Worm (Caenorhabditis elegans): ENCODE data around the gene efn-3.

Gene efn-3

DNA sequence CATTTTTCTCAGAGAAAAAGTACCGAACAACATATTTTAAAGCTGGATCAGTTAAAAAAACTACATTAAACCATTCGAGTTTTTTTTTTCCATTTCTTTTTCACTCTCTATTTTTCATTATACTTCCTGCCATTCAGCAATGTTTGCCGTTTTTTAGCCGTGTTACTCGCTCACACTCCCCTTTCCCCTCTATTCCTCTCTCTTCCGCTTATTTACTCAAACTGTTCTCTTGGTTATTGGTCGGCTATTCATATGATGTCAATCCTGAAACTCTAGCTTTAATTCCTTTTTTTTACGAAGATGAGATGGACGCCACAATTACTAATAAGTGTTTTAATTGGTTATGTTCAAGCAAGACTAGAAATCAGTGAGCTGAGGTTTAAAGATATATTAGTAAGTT lies 5.4 kb downstream of the efn-3 start, which contains the start of gene tre-4:
Gene tre-4 (plus strand): TSS at position 301 of the 400 bp plus-strand sequence.
- TF ChIP-seq cog-1 (tag; optimal IDR thresholded peaks at IDR 0.05) (no peak), tab-1 (GFP tag; IDR thresholded peaks at IDR 0.05) (no peak), ztf-23 (GFP tag; IDR thresholded peaks at IDR 0.05) (no peak), T22C8.4 (GFP tag; IDR thresholded peaks at IDR 0.05) (no peak), flt-1 (GFP tag; IDR thresholded peaks at IDR 0.05) (no peak), klf-2 (GFP tag; conservative IDR thresholded peaks at IDR 0.05) (no peak), ztf-29 (GFP tag; IDR thresholded peaks at IDR 0.05) (no peak), med-1 (GFP tag; optimal IDR thresholded peaks at IDR 0.05; ENCODE audit: insufficient read depth) (no peak), ref-1 (GFP tag; conservative IDR thresholded peaks at IDR 0.05) (no peak)

DNA sequence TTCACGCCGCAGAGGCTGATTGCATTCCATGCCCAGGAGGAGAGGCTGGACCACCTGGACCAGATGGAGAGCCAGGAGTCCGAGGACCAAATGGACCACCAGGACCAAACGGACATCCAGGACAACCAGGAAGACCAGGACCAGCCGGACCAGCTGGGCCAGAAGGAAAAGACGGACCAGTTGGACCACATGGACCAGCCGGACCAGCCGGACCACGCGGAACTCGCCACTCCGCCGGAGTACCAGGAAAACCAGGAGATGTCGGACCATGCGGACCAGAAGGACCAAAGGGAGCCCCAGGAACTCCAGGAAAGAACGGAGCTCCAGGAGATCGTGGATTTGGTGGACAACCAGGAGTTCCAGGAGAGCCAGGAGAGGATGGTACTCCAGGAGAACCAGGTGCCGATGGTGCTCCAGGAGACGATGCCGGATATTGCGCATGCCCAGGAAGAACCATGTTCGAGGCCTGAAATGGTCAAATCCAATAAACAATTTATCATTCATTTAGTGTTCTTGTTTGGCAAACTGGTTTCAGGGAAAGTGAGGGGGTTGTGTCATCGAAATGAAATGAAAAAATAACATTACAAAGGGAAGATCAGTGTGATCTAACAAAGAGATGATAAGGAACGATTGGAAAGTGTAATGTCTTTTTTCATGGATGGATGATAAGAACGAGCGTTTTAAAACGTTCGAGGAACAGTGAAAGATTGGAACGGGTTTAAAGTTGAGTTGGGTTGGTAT lies 7.2 kb downstream of the efn-3 start:
- TF ChIP-seq ztf-29 (GFP tag; IDR thresholded peaks at IDR 0.05), result no peak
- no peak for TF ChIP-seq tab-1 (GFP tag; IDR thresholded peaks at IDR 0.05)
- no peak for TF ChIP-seq T22C8.4 (GFP tag; IDR thresholded peaks at IDR 0.05)
- no peak for TF ChIP-seq klf-2 (GFP tag; conservative IDR thresholded peaks at IDR 0.05)
- no peak for TF ChIP-seq flt-1 (GFP tag; IDR thresholded peaks at IDR 0.05)
- TF ChIP-seq ztf-23 (GFP tag; IDR thresholded peaks at IDR 0.05), result no peak
- no peak for TF ChIP-seq cog-1 (tag; optimal IDR thresholded peaks at IDR 0.05)
- TF ChIP-seq med-1 (GFP tag; optimal IDR thresholded peaks at IDR 0.05; ENCODE audit: insufficient read depth), result no peak

DNA sequence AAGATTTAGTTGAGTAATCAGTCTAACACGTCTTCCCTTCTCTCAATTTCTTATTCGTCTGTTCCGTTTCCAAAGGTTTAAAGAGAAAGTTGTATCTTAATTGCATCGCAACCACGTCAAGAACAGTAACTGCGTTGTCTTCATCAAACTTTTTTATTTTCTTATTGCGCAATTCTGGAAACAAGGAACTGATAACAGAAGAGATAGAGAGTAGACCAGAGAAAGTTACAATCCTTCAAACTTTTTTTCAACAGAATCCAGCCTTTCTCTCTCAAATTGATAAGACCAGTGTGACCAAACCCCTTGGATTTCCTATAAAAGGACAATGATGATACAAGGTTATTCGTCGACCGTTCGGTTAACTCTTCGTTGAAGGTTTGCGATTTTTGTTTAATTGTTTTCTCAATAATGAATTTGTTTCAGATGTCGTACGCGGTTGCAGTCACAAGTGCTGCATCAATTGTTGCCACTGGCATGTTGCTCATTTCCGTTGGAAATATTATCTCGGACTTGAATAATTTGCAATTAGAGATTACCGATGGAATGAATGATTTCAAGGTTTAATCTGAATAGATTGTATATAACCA lies 8.1 kb downstream of the efn-3 start, which contains the start of gene col-184:
Gene col-184 (plus strand): TSS at position 409 of the 587 bp plus-strand sequence.
- TF ChIP-seq cog-1 (tag; optimal IDR thresholded peaks at IDR 0.05) (no peak), ztf-29 (GFP tag; IDR thresholded peaks at IDR 0.05) (no peak), flt-1 (GFP tag; IDR thresholded peaks at IDR 0.05) (no peak), klf-2 (GFP tag; conservative IDR thresholded peaks at IDR 0.05) (no peak), ref-1 (GFP tag; conservative IDR thresholded peaks at IDR 0.05) (no peak), med-1 (GFP tag; optimal IDR thresholded peaks at IDR 0.05; ENCODE audit: insufficient read depth) (no peak), T22C8.4 (GFP tag; IDR thresholded peaks at IDR 0.05) (no peak)

DNA sequence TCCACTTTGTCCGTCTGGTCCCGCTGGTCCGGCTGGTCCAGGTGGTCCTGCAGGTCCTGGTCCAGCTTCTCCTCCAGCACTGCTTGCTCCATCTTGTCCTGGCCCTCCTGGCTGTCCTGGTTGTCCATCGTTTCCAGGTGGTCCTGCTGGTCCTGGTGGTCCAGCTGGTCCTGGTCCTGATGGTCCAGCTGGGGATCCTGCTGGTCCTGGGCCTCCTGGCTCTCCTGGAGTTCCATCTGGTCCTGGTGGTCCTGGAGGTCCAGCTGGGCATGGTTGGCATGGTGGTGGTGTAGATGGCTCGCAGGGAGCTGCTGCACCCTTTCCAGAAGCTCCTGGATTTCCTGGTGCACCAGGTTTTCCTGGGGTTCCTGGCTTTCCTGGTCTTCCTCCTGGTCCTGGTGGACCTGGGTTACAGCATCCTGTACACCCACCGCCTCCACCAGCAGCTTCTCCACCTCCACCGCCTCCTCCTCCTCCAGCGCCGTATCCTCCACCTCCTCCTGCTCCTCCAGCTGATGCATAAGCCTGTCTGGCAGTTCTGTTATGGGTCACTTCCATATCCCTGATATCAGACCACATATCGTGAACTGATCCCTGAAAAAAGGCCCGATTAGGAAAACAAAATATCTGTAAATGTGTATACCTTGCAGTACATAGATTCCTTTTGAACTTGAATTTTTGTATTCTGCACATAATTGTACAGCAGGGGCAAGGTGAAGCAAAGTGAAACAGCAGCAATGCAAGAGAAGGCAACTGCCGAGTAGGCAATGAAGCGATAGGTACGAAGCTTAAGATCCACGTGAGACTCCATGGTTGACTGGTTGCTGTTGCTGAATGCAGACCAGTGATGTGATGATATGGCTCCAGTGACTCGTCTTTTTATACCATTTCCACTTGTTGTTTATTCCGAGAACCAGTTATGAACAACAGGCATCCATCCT lies 10.1 kb downstream of the efn-3 start, which contains the start of gene col-183:
Gene col-183 (minus strand): TSS at position 839 of the 941 bp plus-strand sequence.
- TF ChIP-seq klf-2 (GFP tag; conservative IDR thresholded peaks at IDR 0.05) (no peak), tab-1 (GFP tag; IDR thresholded peaks at IDR 0.05) (no peak), T22C8.4 (GFP tag; IDR thresholded peaks at IDR 0.05) (no peak), ref-1 (GFP tag; conservative IDR thresholded peaks at IDR 0.05) (no peak), flt-1 (GFP tag; IDR thresholded peaks at IDR 0.05) (no peak), ztf-23 (GFP tag; IDR thresholded peaks at IDR 0.05) (no peak), cog-1 (tag; optimal IDR thresholded peaks at IDR 0.05) (no peak), med-1 (GFP tag; optimal IDR thresholded peaks at IDR 0.05; ENCODE audit: insufficient read depth) (no peak), ztf-29 (GFP tag; IDR thresholded peaks at IDR 0.05) (no peak)

DNA sequence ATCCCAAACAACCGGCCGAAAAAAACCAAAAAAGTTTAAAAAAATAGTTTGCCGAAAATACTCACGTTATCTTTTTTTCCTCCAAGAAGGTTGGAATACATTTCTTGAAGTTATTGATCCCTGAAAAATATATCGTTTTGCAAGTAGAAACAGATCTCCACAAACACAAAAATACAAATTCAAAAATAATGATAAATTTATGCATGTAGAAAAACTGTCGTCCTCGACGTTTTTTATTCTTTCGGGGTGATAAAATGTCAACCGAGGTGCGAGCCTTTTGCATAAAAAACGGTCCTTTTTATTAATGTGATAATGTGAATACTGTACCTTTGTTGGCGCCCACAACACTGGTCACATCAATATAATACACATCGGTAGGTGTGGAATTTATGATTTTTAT lies 13.5 kb downstream of the efn-3 start, which contains the start of gene F02D10.2:
Gene F02D10.2 (minus strand): TSS at position 101 of the 400 bp plus-strand sequence.
- no peak for TF ChIP-seq tab-1 (GFP tag; IDR thresholded peaks at IDR 0.05)
- no peak for TF ChIP-seq T22C8.4 (GFP tag; IDR thresholded peaks at IDR 0.05)
- no peak for TF ChIP-seq klf-2 (GFP tag; conservative IDR thresholded peaks at IDR 0.05)
- TF ChIP-seq ztf-23 (GFP tag; IDR thresholded peaks at IDR 0.05), result no peak
- no peak for TF ChIP-seq flt-1 (GFP tag; IDR thresholded peaks at IDR 0.05)
- no peak for TF ChIP-seq cog-1 (tag; optimal IDR thresholded peaks at IDR 0.05)

DNA sequence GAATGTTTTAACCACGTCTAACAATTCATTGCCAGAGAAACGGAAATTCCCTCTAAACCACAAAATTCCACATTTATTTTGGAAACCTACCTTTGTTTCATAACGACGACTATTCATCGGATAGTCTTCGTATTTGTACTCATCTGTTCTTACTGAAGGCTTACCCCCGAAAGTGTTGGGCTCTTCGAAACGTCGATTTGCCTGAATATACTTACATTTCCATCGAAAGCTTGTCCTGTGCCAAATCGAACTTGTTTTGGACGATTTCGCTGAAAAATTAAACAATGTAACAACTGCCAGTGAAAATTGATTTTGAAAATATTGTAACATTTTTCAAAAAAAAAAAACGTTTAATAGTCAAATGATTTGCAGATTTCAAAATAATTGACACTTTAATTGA lies 14.7 kb downstream of the efn-3 start, which contains the start of gene F02D10.3:
Gene F02D10.3 (minus strand): TSS at position 101 of the 400 bp plus-strand sequence.
- no peak for TF ChIP-seq ztf-29 (GFP tag; IDR thresholded peaks at IDR 0.05)
- no peak for TF ChIP-seq T22C8.4 (GFP tag; IDR thresholded peaks at IDR 0.05)
- TF ChIP-seq ref-1 (GFP tag; conservative IDR thresholded peaks at IDR 0.05), result no peak
- no peak for TF ChIP-seq ztf-23 (GFP tag; IDR thresholded peaks at IDR 0.05)
- no peak for TF ChIP-seq med-1 (GFP tag; optimal IDR thresholded peaks at IDR 0.05; ENCODE audit: insufficient read depth)
- TF ChIP-seq tab-1 (GFP tag; IDR thresholded peaks at IDR 0.05), result no peak
- TF ChIP-seq klf-2 (GFP tag; conservative IDR thresholded peaks at IDR 0.05), result no peak
- TF ChIP-seq flt-1 (GFP tag; IDR thresholded peaks at IDR 0.05), result no peak
- TF ChIP-seq cog-1 (tag; optimal IDR thresholded peaks at IDR 0.05), result no peak

DNA sequence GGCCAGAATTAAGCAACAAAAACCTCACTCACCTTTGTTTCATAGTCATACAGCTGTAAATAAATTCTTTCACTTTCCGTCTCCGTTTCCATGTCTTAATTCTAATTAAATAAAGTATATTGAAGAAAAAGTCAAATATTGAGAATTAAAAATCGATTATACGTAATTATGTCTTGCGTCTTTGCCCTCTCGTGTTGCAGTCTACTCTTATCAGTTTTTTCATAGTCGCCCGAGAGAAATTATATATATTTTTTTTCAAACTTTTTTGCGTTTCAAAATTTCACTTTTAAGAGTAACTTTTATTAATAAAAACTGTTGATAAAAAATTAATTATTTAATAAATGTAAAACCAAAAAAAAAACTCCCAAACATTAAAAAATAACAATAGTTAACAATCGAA lies 20.8 kb downstream of the efn-3 start, which contains the start of gene flr-1:
Gene flr-1 (minus strand): TSS at position 101 of the 400 bp plus-strand sequence.
- no peak for TF ChIP-seq med-1 (GFP tag; optimal IDR thresholded peaks at IDR 0.05; ENCODE audit: insufficient read depth)
- TF ChIP-seq tab-1 (GFP tag; IDR thresholded peaks at IDR 0.05), result no peak
- TF ChIP-seq ztf-29 (GFP tag; IDR thresholded peaks at IDR 0.05), result no peak
- TF ChIP-seq ref-1 (GFP tag; conservative IDR thresholded peaks at IDR 0.05), result no peak
- TF ChIP-seq flt-1 (GFP tag; IDR thresholded peaks at IDR 0.05), result no peak
- TF ChIP-seq klf-2 (GFP tag; conservative IDR thresholded peaks at IDR 0.05), result no peak
- TF ChIP-seq T22C8.4 (GFP tag; IDR thresholded peaks at IDR 0.05), result no peak
- no peak for TF ChIP-seq cog-1 (tag; optimal IDR thresholded peaks at IDR 0.05)
- TF ChIP-seq ztf-23 (GFP tag; IDR thresholded peaks at IDR 0.05), result no peak

DNA sequence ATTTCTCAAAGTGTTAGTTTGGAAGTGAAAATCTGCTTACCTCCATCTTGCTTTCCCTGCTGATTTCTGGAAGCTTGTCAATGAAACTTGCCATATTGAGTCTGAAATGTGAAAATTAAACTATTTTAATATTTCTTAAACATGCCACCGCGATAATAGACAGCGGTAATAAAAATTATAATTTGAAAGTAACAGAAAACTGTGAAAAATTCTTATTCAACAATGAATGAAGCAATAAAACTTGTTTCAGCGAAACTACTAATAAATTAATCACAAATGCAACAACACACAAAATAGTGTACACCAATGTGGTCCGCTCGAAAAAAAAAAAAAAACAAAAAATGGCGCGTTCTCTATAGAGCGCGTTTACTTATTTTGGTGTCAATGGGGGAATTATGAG lies 25.7 kb downstream of the efn-3 start, which contains the start of gene F02D10.6:
Gene F02D10.6 (minus strand): TSS at position 101 of the 400 bp plus-strand sequence.
- TF ChIP-seq ztf-23 (GFP tag; IDR thresholded peaks at IDR 0.05), result no peak
- no peak for TF ChIP-seq klf-2 (GFP tag; conservative IDR thresholded peaks at IDR 0.05)
- no peak for TF ChIP-seq flt-1 (GFP tag; IDR thresholded peaks at IDR 0.05)

Measured in whole organism, midembryonic.